Fruit fly (Drosophila melanogaster) whole organism, wandering third instar larva: ENCODE data around the gene kra.

ENCODE experiments used
- CG9705 ChIP-seq: fragments of 200-800 bp; sonication (Bioruptor generic); optimal IDR thresholded peaks from 2 replicates; lab custom pipeline; 2018; ENCODE audit warnings: missing biosample characterization, mild to moderate bottlenecking, missing genetic modification characterization
- Dfd ChIP-seq: fragments of >200 bp; optimal IDR thresholded peaks from 2 replicates; lab custom pipeline; 2017; ENCODE audit warnings: missing biosample characterization, missing genetic modification characterization
- Dif ChIP-seq: fragments of 200-275, 200-300 bp; sonication (Bioruptor generic); optimal IDR thresholded peaks from 2 replicates; lab custom pipeline; 2018; ENCODE audit warnings: missing biosample characterization, missing genetic modification characterization; ENCODE audit not compliant: partially characterized antibody
- HLH106 ChIP-seq: fragments of 200-800 bp; optimal IDR thresholded peaks from 3 replicates; lab custom pipeline; 2019; ENCODE audit warnings: missing biosample characterization, mild to moderate bottlenecking, missing genetic modification characterization, moderate library complexity
- Mio ChIP-seq: sonication (Bioruptor generic); optimal IDR thresholded peaks from 2 replicates; lab custom pipeline; 2016; ENCODE audit warnings: missing biosample characterization, missing genetic modification characterization
- Myc ChIP-seq: fragments of >200 bp; optimal IDR thresholded peaks from 2 replicates; lab custom pipeline; 2017
- N ChIP-seq: fragments of >200 bp; optimal IDR thresholded peaks from 2 replicates; lab custom pipeline; 2018; ENCODE audit warnings: missing biosample characterization, missing external identifiers, missing genetic modification characterization
- Rel ChIP-seq, 2 experiments: fragments of 200-800 bp; sonication (Bioruptor generic) in 1 of 2; optimal IDR thresholded peaks; 2 replicates in 1 of 2; 3 replicates in 1 of 2; lab custom pipeline; 2016 to 2019; ENCODE audit warnings: mild to moderate bottlenecking in 2 of 2, missing biosample characterization in 2 of 2, missing genetic modification characterization in 2 of 2, moderate library complexity in 1 of 2
- brk ChIP-seq: fragments of 200-800 bp; sonication (Bioruptor generic); optimal IDR thresholded peaks from 2 replicates; lab custom pipeline; 2016; ENCODE audit warnings: missing biosample characterization, mild to moderate bottlenecking, missing genetic modification characterization
- h ChIP-seq: fragments of 200-800 bp; sonication (Bioruptor generic); optimal IDR thresholded peaks from 3 replicates; lab custom pipeline; 2016; ENCODE audit warnings: missing biosample characterization, mild to moderate bottlenecking, missing genetic modification characterization
- lola ChIP-seq: fragments of >200 bp; optimal IDR thresholded peaks from 2 replicates; lab custom pipeline; 2017; ENCODE audit warnings: missing biosample characterization, missing genetic modification characterization
- pan ChIP-seq: fragments of >200 bp; optimal IDR thresholded peaks from 2 replicates; lab custom pipeline; 2017
- psq ChIP-seq: fragments of 200-800 bp; sonication (Bioruptor generic); optimal IDR thresholded peaks from 3 replicates; lab custom pipeline; 2017; ENCODE audit warnings: missing biosample characterization, mild to moderate bottlenecking, missing genetic modification characterization, moderate library complexity

DNA sequence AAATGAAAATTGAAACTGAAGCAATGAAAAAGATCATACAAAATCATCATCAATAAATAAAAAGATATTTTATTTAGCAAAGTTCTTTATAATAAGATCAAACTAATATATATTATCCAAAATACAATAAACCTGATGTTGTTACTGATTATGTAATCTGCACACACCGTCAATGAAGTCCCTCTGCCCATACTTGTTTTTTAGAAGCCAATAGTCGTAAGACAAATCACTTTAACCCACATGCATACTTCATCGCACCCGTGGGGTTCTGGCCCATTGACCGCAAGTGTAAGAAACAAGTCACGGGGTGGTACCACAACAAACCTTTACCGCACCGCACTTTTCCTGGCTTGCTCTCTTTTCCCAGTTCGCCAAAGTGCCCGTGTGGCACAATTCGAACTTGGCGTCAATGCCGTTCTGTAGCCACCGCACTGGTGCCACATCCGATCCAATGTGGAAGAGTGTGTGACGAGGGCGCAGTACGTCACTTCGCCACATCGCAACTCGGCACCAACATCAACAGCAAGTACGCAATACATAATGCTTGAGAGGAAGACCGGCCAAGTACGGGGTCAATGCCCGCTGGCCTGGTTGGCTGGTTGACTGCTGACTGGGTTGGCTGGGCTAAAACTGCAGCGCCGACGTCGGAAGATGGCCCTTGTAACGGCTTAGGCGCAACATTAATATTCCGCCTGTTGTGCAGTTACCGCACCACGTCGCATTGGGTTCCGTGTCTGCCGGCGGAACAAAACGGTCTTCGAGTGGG lies 27.9 kb downstream of the kra start:
- TF ChIP-seq psq (GFP tag; lab: Kevin White, UChicago) (no peak), Myc (lab: Kevin White, UChicago) (no peak), N (no peak), Dfd (GFP tag; lab: Kevin White, UChicago) (no peak), lola (GFP tag; lab: Kevin White, UChicago) (no peak), pan (no peak), h (GFP tag; lab: Kevin White, UChicago) (no peak), Mio (no peak), CG9705 (GFP tag; lab: Kevin White, UChicago) (no peak), brk (GFP tag; lab: Kevin White, UChicago) (no peak), Rel (GFP tag; optimal IDR thresholded peaks at IDR 0.05; lab: Kevin White, UChicago) (no peak), Rel (tag; optimal IDR thresholded peaks at IDR 0.05; lab: Kevin White, UChicago) (no peak), Dif (GFP tag; lab: Kevin White, UChicago) (no peak), HLH106 (tag; lab: Kevin White, UChicago) (peak; percentile 30)
